Fruit fly (Drosophila melanogaster) whole organism, prepupa: ENCODE measurements around the gene CG5968.
A peak's percentile ranks its signal among the peaks of the same experiment; 100 is the strongest.

Source experiments
- Blimp-1 ChIP-seq: fragments of 200-800 bp; sonication (Bioruptor generic); optimal IDR thresholded peaks from 3 replicates; lab custom pipeline; 2017; ENCODE audit warnings: missing biosample characterization, missing genetic modification characterization, mild to moderate bottlenecking, moderate library complexity, missing genetic modification reagents
- CG10669 ChIP-seq: fragments of 200-800 bp; sonication (Bioruptor generic); optimal IDR thresholded peaks from 3 replicates; lab custom pipeline; 2018; ENCODE audit warnings: missing biosample characterization, mild to moderate bottlenecking, missing genetic modification characterization, moderate library complexity
- CG11294 ChIP-seq: fragments of 200-800 bp; sonication (Bioruptor generic); IDR thresholded peaks from 2 replicates; pipeline ENCODE4 v1.3.6; 2022; ENCODE audit warnings: missing biosample characterization, missing genetic modification characterization
- CG11762 ChIP-seq: fragments of 200-800 bp; sonication (Bioruptor generic); optimal IDR thresholded peaks from 3 replicates; lab custom pipeline; 2016; ENCODE audit warnings: missing biosample characterization, missing genetic modification characterization; ENCODE audit not compliant: insufficient read depth
- CG1621 ChIP-seq: fragments of 200-800 bp; sonication (Bioruptor generic); optimal IDR thresholded peaks from 3 replicates; lab custom pipeline; 2018; ENCODE audit warnings: missing biosample characterization, mild to moderate bottlenecking, missing genetic modification characterization
- CG16779 ChIP-seq: fragments of 200-800 bp; sonication (Bioruptor generic); optimal IDR thresholded peaks from 3 replicates; lab custom pipeline; 2017; ENCODE audit warnings: missing biosample characterization, mild to moderate bottlenecking, missing genetic modification characterization
- CG3032 ChIP-seq: fragments of 200-800 bp; optimal IDR thresholded peaks from 2 replicates; lab custom pipeline; 2019; ENCODE audit warnings: missing biosample characterization, mild to moderate bottlenecking, missing genetic modification characterization, moderate library complexity
- CG31627 ChIP-seq: fragments of 200-800 bp; sonication (Bioruptor generic); optimal IDR thresholded peaks from 3 replicates; lab custom pipeline; 2016; ENCODE audit warnings: missing biosample characterization, missing genetic modification characterization
- CG32006 ChIP-seq: fragments of 200-800 bp; sonication (Bioruptor generic); optimal IDR thresholded peaks from 3 replicates; lab custom pipeline; 2017; ENCODE audit warnings: missing biosample characterization, mild to moderate bottlenecking, missing genetic modification characterization
- CG34406 ChIP-seq: fragments of 200-800 bp; sonication (Bioruptor generic); optimal IDR thresholded peaks from 3 replicates; lab custom pipeline; 2016; ENCODE audit warnings: missing biosample characterization, missing genetic modification characterization
- CG6276 ChIP-seq: fragments of 200-800 bp; sonication (Bioruptor generic); optimal IDR thresholded peaks from 2 replicates; lab custom pipeline; 2017; ENCODE audit warnings: missing biosample characterization, mild to moderate bottlenecking, missing genetic modification characterization
- CG6792 ChIP-seq: fragments of 200-800 bp; sonication (Bioruptor generic); optimal IDR thresholded peaks from 3 replicates; lab custom pipeline; 2016; ENCODE audit warnings: missing biosample characterization, missing genetic modification characterization
- CG6808 ChIP-seq: fragments of 200-800 bp; sonication (Bioruptor generic); optimal IDR thresholded peaks from 3 replicates; lab custom pipeline; 2017; ENCODE audit warnings: missing biosample characterization, missing genetic modification characterization, mild to moderate bottlenecking, moderate library complexity, missing genetic modification reagents
- CG8119 ChIP-seq: fragments of 200-800 bp; sonication (Bioruptor generic); IDR thresholded peaks from 3 replicates; pipeline ENCODE4 v1.3.6; 2022; ENCODE audit warnings: missing biosample characterization, missing genetic modification characterization
- CG8319 ChIP-seq: fragments of 200-800 bp; sonication (Bioruptor generic); optimal IDR thresholded peaks from 3 replicates; lab custom pipeline; 2016; ENCODE audit warnings: missing biosample characterization, missing genetic modification characterization
- CG9139 ChIP-seq: fragments of 200-800 bp; sonication (Bioruptor generic); optimal IDR thresholded peaks from 3 replicates; lab custom pipeline; 2017; ENCODE audit warnings: missing biosample characterization, mild to moderate bottlenecking, missing genetic modification characterization
- Eip75B ChIP-seq: fragments of 200-800 bp; sonication (Bioruptor generic); optimal IDR thresholded peaks from 3 replicates; lab custom pipeline; 2016; ENCODE audit warnings: missing biosample characterization, missing genetic modification characterization
- Eip78C ChIP-seq: fragments of 200-800 bp; sonication (Bioruptor generic); peaks from one replicate; lab custom pipeline; 2016; ENCODE audit warnings: missing biosample characterization, missing genetic modification characterization
- Eip93F ChIP-seq: fragments of 200-800 bp; sonication (Bioruptor generic); optimal IDR thresholded peaks from 2 replicates; lab custom pipeline; 2016; ENCODE audit warnings: missing biosample characterization, mild to moderate bottlenecking, missing genetic modification characterization
- Ets21C ChIP-seq: fragments of 200-800 bp; sonication (Bioruptor generic); optimal IDR thresholded peaks from 3 replicates; lab custom pipeline; 2016; ENCODE audit warnings: missing biosample characterization, missing genetic modification characterization
- Gug ChIP-seq: fragments of 200-800 bp; sonication (Bioruptor generic); IDR thresholded peaks from 2 replicates; pipeline ENCODE4 v1.3.6; 2022; ENCODE audit warnings: missing biosample characterization, missing genetic modification characterization
- Hr39 ChIP-seq: fragments of 200-800 bp; sonication (Bioruptor generic); optimal IDR thresholded peaks from 2 replicates; lab custom pipeline; 2016; ENCODE audit warnings: missing biosample characterization, missing genetic modification characterization
- Hr4 ChIP-seq: fragments of 200-800 bp; sonication (Bioruptor generic); optimal IDR thresholded peaks from 3 replicates; lab custom pipeline; 2016; ENCODE audit warnings: missing biosample characterization, missing genetic modification characterization
- Lpt ChIP-seq: fragments of 200-800 bp; sonication (Bioruptor generic); optimal IDR thresholded peaks from 3 replicates; lab custom pipeline; 2016; ENCODE audit warnings: missing biosample characterization, missing genetic modification characterization
- Met ChIP-seq: fragments of 200-800 bp; sonication (Bioruptor generic); optimal IDR thresholded peaks from 3 replicates; lab custom pipeline; 2016; ENCODE audit warnings: missing biosample characterization, missing genetic modification characterization
- OdsH ChIP-seq: fragments of 200-800 bp; sonication (Bioruptor generic); optimal IDR thresholded peaks from 3 replicates; lab custom pipeline; 2016; ENCODE audit warnings: missing biosample characterization, missing genetic modification characterization
- Sox14 ChIP-seq: fragments of 200-800 bp; sonication (Bioruptor generic); optimal IDR thresholded peaks from 3 replicates; lab custom pipeline; 2016; ENCODE audit warnings: missing biosample characterization, missing genetic modification characterization
- Sox15 ChIP-seq: fragments of 200-800 bp; sonication (Bioruptor generic); optimal IDR thresholded peaks from 3 replicates; lab custom pipeline; 2016; ENCODE audit warnings: missing biosample characterization, missing genetic modification characterization
- cyc ChIP-seq: fragments of 200-800 bp; sonication (Bioruptor generic); optimal IDR thresholded peaks from 3 replicates; lab custom pipeline; 2016; ENCODE audit warnings: missing biosample characterization, missing genetic modification characterization
- dac ChIP-seq: fragments of 200-800 bp; sonication (Bioruptor generic); optimal IDR thresholded peaks from 2 replicates; lab custom pipeline; 2017; ENCODE audit warnings: missing biosample characterization, mild to moderate bottlenecking, missing genetic modification characterization
- dsx ChIP-seq: fragments of 200-800 bp; optimal IDR thresholded peaks from 3 replicates; lab custom pipeline; 2019; ENCODE audit warnings: missing biosample characterization, mild to moderate bottlenecking, missing genetic modification characterization, moderate library complexity; ENCODE audit not compliant: poor library complexity, severe bottlenecking
- eg ChIP-seq: fragments of 200-800 bp; sonication (Bioruptor generic); IDR thresholded peaks from 3 replicates; pipeline ENCODE4 v1.3.6; 2022; ENCODE audit warnings: missing biosample characterization, missing genetic modification characterization
- esn ChIP-seq: fragments of 200-800 bp; sonication (Bioruptor generic); optimal IDR thresholded peaks from 2 replicates; lab custom pipeline; 2016; ENCODE audit warnings: missing biosample characterization, mild to moderate bottlenecking, missing genetic modification characterization, moderate library complexity
- fd59A ChIP-seq: fragments of 200-800 bp; sonication (Bioruptor generic); optimal IDR thresholded peaks from 2 replicates; lab custom pipeline; 2017; ENCODE audit warnings: missing biosample characterization, mild to moderate bottlenecking, missing genetic modification characterization, missing genetic modification reagents
- fd85E ChIP-seq: fragments of 200-800 bp; sonication (Bioruptor generic); optimal IDR thresholded peaks from 3 replicates; lab custom pipeline; 2016; ENCODE audit warnings: missing biosample characterization, missing genetic modification characterization
- fkh ChIP-seq: fragments of 200-800 bp; sonication (Bioruptor generic); optimal IDR thresholded peaks from 3 replicates; lab custom pipeline; 2017; ENCODE audit warnings: missing biosample characterization, mild to moderate bottlenecking, missing genetic modification characterization, moderate library complexity
- lz ChIP-seq: fragments of 200-800 bp; sonication (Bioruptor generic); optimal IDR thresholded peaks from 3 replicates; lab custom pipeline; 2016; ENCODE audit warnings: missing biosample characterization, missing genetic modification characterization
- net ChIP-seq: fragments of 200-800 bp; sonication (Bioruptor generic); optimal IDR thresholded peaks from 3 replicates; lab custom pipeline; 2016; ENCODE audit warnings: missing biosample characterization, missing genetic modification characterization
- spab ChIP-seq: fragments of 200-800 bp; sonication (Bioruptor generic); optimal IDR thresholded peaks from 2 replicates; lab custom pipeline; 2017; ENCODE audit warnings: missing biosample characterization, mild to moderate bottlenecking, missing genetic modification characterization, missing genetic modification reagents
- ss ChIP-seq, 2 experiments: fragments of 200-800 bp; sonication (Bioruptor generic); optimal IDR thresholded peaks; 2 replicates in 1 of 2; 3 replicates in 1 of 2; lab custom pipeline; 2017 to 2018; ENCODE audit warnings: mild to moderate bottlenecking in 2 of 2, missing biosample characterization in 2 of 2, missing genetic modification characterization in 2 of 2, moderate library complexity in 1 of 2
- svp ChIP-seq: fragments of 200-800 bp; sonication (Bioruptor generic); peaks from one replicate; lab custom pipeline; 2016; ENCODE audit warnings: missing biosample characterization, missing genetic modification characterization
- topi ChIP-seq: fragments of 200-800 bp; sonication (Bioruptor generic); optimal IDR thresholded peaks from 3 replicates; lab custom pipeline; 2016; ENCODE audit warnings: missing biosample characterization, missing genetic modification characterization
- vri ChIP-seq: fragments of 200-800 bp; sonication (Bioruptor generic); optimal IDR thresholded peaks from 3 replicates; lab custom pipeline; 2016; ENCODE audit warnings: missing biosample characterization, mild to moderate bottlenecking, missing genetic modification characterization

Gene CG5968

dm6 chr2L:16511277-16511678 is 38.5 kb downstream of the CG5968 start (continued):
- TF ChIP-seq Hr4 (GFP tag; lab: Kevin White, UChicago) (peak; percentile 4), CG32006 (GFP tag; lab: Kevin White, UChicago) (no peak), CG11762 (GFP tag; lab: Kevin White, UChicago) (no peak), net (peak; percentile 25), topi (GFP tag; lab: Kevin White, UChicago) (no peak), Met (no peak), CG8119 (GFP tag; lab: Robert Waterston, UW) (peak; percentile 29; the same call in 2 of the 3 replicates), Blimp-1 (GFP tag; lab: Kevin White, UChicago) (no peak), CG10669 (GFP tag; lab: Kevin White, UChicago) (no peak), CG6792 (no peak), fkh (GFP tag; lab: Kevin White, UChicago) (no peak), dac (GFP tag; lab: Kevin White, UChicago) (no peak), vri (no peak), CG1621 (tag; lab: Kevin White, UChicago) (no peak), CG6808 (GFP tag; lab: Kevin White, UChicago) (peak; percentile 51)

DNA sequence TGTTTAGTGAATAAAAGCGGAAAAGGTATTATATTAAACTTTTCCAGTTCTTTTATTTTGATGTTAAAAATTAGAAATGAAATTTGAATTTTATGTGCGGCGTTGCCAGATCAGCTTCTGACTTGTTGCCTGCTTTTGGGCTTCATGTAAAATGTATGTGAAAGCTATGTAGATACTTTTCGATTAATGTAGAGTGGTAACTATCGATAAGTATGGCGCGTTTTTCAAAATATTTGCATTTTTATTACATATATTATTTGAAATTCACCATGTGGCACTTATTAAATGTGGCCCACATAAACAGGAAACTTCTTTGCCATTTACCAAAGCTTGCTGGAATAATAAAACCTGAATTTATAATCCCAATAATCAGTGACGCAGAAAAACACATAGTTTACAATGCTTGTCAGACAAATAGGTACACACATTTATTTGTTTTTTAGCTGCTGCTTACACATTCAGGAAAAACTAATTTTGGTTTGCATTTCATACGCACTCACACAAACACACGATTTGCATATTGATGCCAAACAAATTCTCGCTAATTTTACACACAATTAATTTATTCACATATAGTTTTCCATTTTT is 42.0 kb downstream of the CG5968 start:
- TF ChIP-seq CG3032 (tag; lab: Kevin White, UChicago) (peak; percentile 4), Eip78C (peak; percentile 55), cyc (GFP tag; lab: Kevin White, UChicago) (no peak), eg (GFP tag; lab: Robert Waterston, UW) (no peak)

DNA sequence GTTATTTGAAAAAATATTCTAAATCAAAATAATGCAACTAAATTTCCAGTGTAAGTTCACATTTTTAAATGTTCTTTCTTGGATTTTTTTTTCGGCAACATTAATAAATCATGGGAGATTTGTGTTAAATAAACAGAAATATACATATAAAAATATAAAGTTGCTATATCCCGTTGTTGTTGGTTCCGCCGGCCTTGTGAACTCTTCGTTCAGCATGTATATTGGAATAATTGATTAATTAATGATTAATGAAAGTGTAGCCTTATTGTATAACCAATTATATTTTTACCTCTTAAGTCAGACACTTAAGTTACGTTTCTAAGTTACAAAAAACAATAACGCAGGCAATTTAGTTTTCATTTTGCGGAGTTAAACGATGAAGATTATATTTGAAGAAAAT is 42.6 kb downstream of the CG5968 start:
- TF ChIP-seq fd85E (no peak), svp (peak; percentile 80)

DNA sequence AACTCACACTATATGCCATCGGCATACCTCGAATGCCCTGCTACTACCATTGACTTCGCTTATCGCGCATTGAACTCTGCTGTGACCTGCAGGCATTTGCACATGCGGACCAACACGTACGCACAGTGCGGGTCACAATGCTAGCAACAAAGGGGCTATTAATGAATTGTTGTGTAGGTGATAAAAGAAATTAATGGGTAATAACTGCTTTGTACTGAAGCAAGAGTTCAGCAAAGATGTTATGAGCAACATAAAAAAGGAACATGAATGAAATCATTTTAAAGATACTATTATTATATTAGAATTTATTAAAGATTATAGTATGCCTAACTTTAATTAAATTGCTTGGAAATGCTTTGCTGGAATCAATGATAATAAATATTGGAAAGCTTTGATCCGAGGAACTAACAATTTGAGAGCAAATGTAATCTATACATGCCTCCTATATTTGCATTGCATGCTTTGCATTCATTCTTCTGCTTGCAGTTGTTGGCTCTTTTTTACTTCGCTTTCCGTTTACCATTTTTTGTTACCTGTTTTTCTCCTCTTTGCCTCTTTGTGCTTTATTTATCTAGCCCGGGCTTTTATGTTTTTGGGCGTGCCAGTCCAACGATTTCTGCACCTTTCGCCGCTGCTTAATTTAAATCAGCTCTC is 46.7 kb downstream of the CG5968 start:
- TF ChIP-seq Gug (0 out of 2 replicates have a peak, but pooled peaks have one; percentile 41), Eip75B (GFP tag; lab: Kevin White, UChicago) (peak; percentile 58), CG34406 (GFP tag; lab: Kevin White, UChicago) (peak; percentile 64), OdsH (GFP tag; lab: Kevin White, UChicago) (peak; percentile 77), CG11294 (GFP tag; lab: Robert Waterston, UW) (no peak), esn (GFP tag; lab: Kevin White, UChicago) (peak; percentile 51), Eip93F (no peak), CG1621 (tag; lab: Kevin White, UChicago) (peak; percentile 64), CG10669 (GFP tag; lab: Kevin White, UChicago) (peak; percentile 48), CG8319 (no peak), Eip78C (peak; percentile 84), cyc (GFP tag; lab: Kevin White, UChicago) (peak; percentile 14), spab (GFP tag; lab: Kevin White, UChicago) (peak; percentile 53), lz (GFP tag; lab: Kevin White, UChicago) (peak; percentile 11), CG6276 (peak; percentile 70), Lpt (GFP tag; lab: Kevin White, UChicago) (peak; percentile 47), CG31627 (peak; percentile 34), CG16779 (peak; percentile 44), ss (GFP tag; optimal IDR thresholded peaks at IDR 0.05; lab: Kevin White, UChicago) (peak; percentile 42 to 66), dsx (GFP tag; lab: Kevin White, UChicago) (peak; percentile 2), fkh (GFP tag; lab: Kevin White, UChicago) (no peak), svp (peak; percentile 95), Hr39 (GFP tag; lab: Kevin White, UChicago) (peak; percentile 44), fd59A (GFP tag; lab: Kevin White, UChicago) (peak; percentile 57), Ets21C (GFP tag; lab: Kevin White, UChicago) (no peak), CG9139 (GFP tag; lab: Kevin White, UChicago) (peak; percentile 31), Met (peak; percentile 48), CG6792 (peak; percentile 52), Hr4 (GFP tag; lab: Kevin White, UChicago) (peak; percentile 72), Sox14 (peak; percentile 46), Sox15 (GFP tag; lab: Kevin White, UChicago) (peak; percentile 36), topi (GFP tag; lab: Kevin White, UChicago) (no peak), CG11762 (GFP tag; lab: Kevin White, UChicago) (peak; percentile 37)
